Worm (Caenorhabditis elegans) whole organism, L1 larva: ENCODE data around the gene deb-1.

Experiments used
- C04F5.9 ChIP-seq: sonication (generic microtip); optimal IDR thresholded peaks from 2 replicates; lab custom pipeline; 2016; ENCODE audit warnings: missing genetic modification characterization, missing compliant biosample characterization
- C34B4.2 ChIP-seq: sonication (generic microtip); optimal IDR thresholded peaks from 2 replicates; lab custom pipeline; 2017; ENCODE audit warnings: mild to moderate bottlenecking, missing genetic modification characterization, missing compliant biosample characterization
- F16B12.6 ChIP-seq: fragments of 150-350 bp; optimal IDR thresholded peaks from 2 replicates; lab custom pipeline; 2014; ENCODE audit warnings: missing biosample characterization, missing genetic modification characterization
- blmp-1 ChIP-seq: fragments of 150-350 bp; optimal IDR thresholded peaks from 2 replicates; lab custom pipeline; 2014; ENCODE audit warnings: missing biosample characterization, missing genetic modification characterization
- ceh-63 ChIP-seq: fragments of 200-800 bp; sonication (Bioruptor generic); optimal IDR thresholded peaks from 2 replicates; lab custom pipeline; 2018; ENCODE audit warnings: mild to moderate bottlenecking, missing genetic modification characterization, missing compliant biosample characterization
- ceh-88 ChIP-seq: fragments of 200-800 bp; sonication (Bioruptor generic); IDR thresholded peaks from 2 replicates; pipeline ENCODE4 v1.3.6; 2022; ENCODE audit warnings: missing genetic modification characterization, missing compliant biosample characterization
- ceh-90 ChIP-seq: sonication (generic microtip); optimal IDR thresholded peaks from 2 replicates; lab custom pipeline; 2016; ENCODE audit warnings: missing genetic modification characterization, missing compliant biosample characterization
- ces-1 ChIP-seq: fragments of 150-350 bp; optimal IDR thresholded peaks from 2 replicates; lab custom pipeline; 2014; ENCODE audit warnings: missing biosample characterization, missing genetic modification reagents, missing genetic modification characterization
- efl-1 ChIP-seq, 4 experiments: fragments of 150-350 bp; optimal IDR thresholded peaks in 3 of 4; peaks in 1 of 4; 1 replicate in 1 of 4; 2 replicates in 3 of 4; lab custom pipeline; 2014; ENCODE audit warnings: missing biosample characterization in 2 of 4, missing genetic modification characterization in 2 of 4, missing genetic modification reagents in 2 of 4
- egl-13 ChIP-seq: sonication (generic microtip); optimal IDR thresholded peaks from 2 replicates; lab custom pipeline; 2016; ENCODE audit warnings: missing genotype, missing genetic modification reagents, missing genetic modification characterization, missing compliant biosample characterization
- elt-2 ChIP-seq: sonication (generic microtip); optimal IDR thresholded peaks from 2 replicates; lab custom pipeline; 2016; ENCODE audit warnings: missing genetic modification characterization, mild to moderate bottlenecking, inconsistent platforms, missing compliant biosample characterization, missing genetic modification reagents
- elt-3 ChIP-seq, 6 experiments: fragments of 150-350 bp in 1 of 6; sonication (generic microtip); optimal IDR thresholded peaks; 2 replicates each; lab custom pipeline; 2017 to 2018; ENCODE audit warnings: missing biosample characterization in 6 of 6, missing genetic modification characterization in 6 of 6, inconsistent platforms in 1 of 6
- fkh-10 ChIP-seq: sonication (generic microtip); optimal IDR thresholded peaks from 2 replicates; lab custom pipeline; 2017; ENCODE audit warnings: missing biosample characterization, missing genetic modification reagents, missing genetic modification characterization
- fkh-8 ChIP-seq: sonication (generic microtip); optimal IDR thresholded peaks from 2 replicates; lab custom pipeline; 2016; ENCODE audit warnings: mild to moderate bottlenecking, missing genetic modification characterization, missing compliant biosample characterization
- fos-1 ChIP-seq: fragments of 150-350 bp; optimal IDR thresholded peaks from 2 replicates; lab custom pipeline; 2014; ENCODE audit warnings: missing biosample characterization, missing genetic modification characterization
- grh-1 ChIP-seq: fragments of 200-800 bp; sonication (Bioruptor generic); IDR thresholded peaks from 2 replicates; pipeline ENCODE4 v1.3.6; 2022; ENCODE audit warnings: missing genetic modification reagents, missing genetic modification characterization, missing compliant biosample characterization
- hlh-4 ChIP-seq: sonication (generic microtip); optimal IDR thresholded peaks from 2 replicates; lab custom pipeline; 2016; ENCODE audit warnings: mild to moderate bottlenecking, missing genetic modification characterization, missing compliant biosample characterization
- hpl-2 ChIP-seq: fragments of 150-350 bp; optimal IDR thresholded peaks from 2 replicates; lab custom pipeline; 2014; ENCODE audit warnings: missing biosample characterization, missing genetic modification reagents, missing genetic modification characterization
- isw-1 ChIP-seq: fragments of 200-800 bp; sonication (Bioruptor generic); IDR thresholded peaks from 2 replicates; pipeline ENCODE4 v1.3.6; 2022; ENCODE audit warnings: missing genetic modification characterization, missing compliant biosample characterization
- lin-13 ChIP-seq: fragments of 150-350 bp; optimal IDR thresholded peaks from 2 replicates; lab custom pipeline; 2014; ENCODE audit warnings: missing biosample characterization, missing genetic modification reagents, missing genetic modification characterization
- lin-15B ChIP-seq: fragments of 150-350 bp; sonication (generic microtip); optimal IDR thresholded peaks from 3 replicates; lab custom pipeline; 2014; ENCODE audit warnings: missing biosample characterization, missing genetic modification characterization
- lin-35 ChIP-seq, 2 experiments: fragments of 150-350 bp; optimal IDR thresholded peaks; 2 replicates each; lab custom pipeline; 2014; ENCODE audit warnings: missing biosample characterization in 2 of 2, missing genetic modification characterization in 2 of 2, missing genetic modification reagents in 2 of 2
- lin-39 ChIP-seq: fragments of 150-350 bp; optimal IDR thresholded peaks from 2 replicates; lab custom pipeline; 2014; ENCODE audit warnings: missing biosample characterization, missing genetic modification reagents, missing genetic modification characterization
- mab-9 ChIP-seq: fragments of 200-800 bp; sonication (Bioruptor generic); IDR thresholded peaks from 2 replicates; pipeline ENCODE4 v1.3.6; 2022; ENCODE audit warnings: missing genetic modification reagents, missing genetic modification characterization, missing compliant biosample characterization
- mdl-1 ChIP-seq, 2 experiments: fragments of 150-350 bp; optimal IDR thresholded peaks; 2 replicates each; lab custom pipeline; 2014 to 2017; ENCODE audit warnings: missing biosample characterization in 2 of 2, missing genetic modification characterization in 2 of 2, inconsistent platforms in 1 of 2
- mep-1 ChIP-seq: fragments of 150-350 bp; optimal IDR thresholded peaks from 2 replicates; lab custom pipeline; 2014; ENCODE audit warnings: missing biosample characterization, missing genetic modification characterization
- nhr-11 ChIP-seq: fragments of 150-350 bp; optimal IDR thresholded peaks from 2 replicates; lab custom pipeline; 2014; ENCODE audit warnings: missing biosample characterization, missing genetic modification characterization
- nhr-19 ChIP-seq: fragments of 200-800 bp; sonication (Bioruptor generic); conservative IDR thresholded peaks from 2 replicates; pipeline ENCODE4 v1.3.6; 2022; ENCODE audit warnings: missing genetic modification characterization, missing compliant biosample characterization
- nhr-20 ChIP-seq: sonication (generic microtip); optimal IDR thresholded peaks from 2 replicates; lab custom pipeline; 2016; ENCODE audit warnings: mild to moderate bottlenecking, missing genetic modification characterization, missing compliant biosample characterization
- nhr-47 ChIP-seq: sonication (generic microtip); optimal IDR thresholded peaks from 2 replicates; lab custom pipeline; 2016; ENCODE audit warnings: mild to moderate bottlenecking, missing genetic modification characterization, moderate library complexity, missing compliant biosample characterization
- nhr-71 ChIP-seq: sonication (generic microtip); optimal IDR thresholded peaks from 2 replicates; lab custom pipeline; 2016; ENCODE audit warnings: mild to moderate bottlenecking, missing genetic modification characterization, moderate library complexity, missing compliant biosample characterization
- nhr-76 ChIP-seq: sonication (generic microtip); optimal IDR thresholded peaks from 2 replicates; lab custom pipeline; 2017; ENCODE audit warnings: missing biosample characterization, missing genetic modification characterization
- nhr-77 ChIP-seq: fragments of 150-350 bp; optimal IDR thresholded peaks from 2 replicates; lab custom pipeline; 2014; ENCODE audit warnings: missing biosample characterization, missing genetic modification characterization
- nhr-85 ChIP-seq: sonication (generic microtip); peaks from one replicate; lab custom pipeline; 2016; ENCODE audit warnings: missing genetic modification characterization, inconsistent platforms, missing compliant biosample characterization
- nhr-90 ChIP-seq: sonication (generic microtip); optimal IDR thresholded peaks from 2 replicates; lab custom pipeline; 2016; ENCODE audit warnings: mild to moderate bottlenecking, missing genetic modification characterization, missing compliant biosample characterization; ENCODE audit not compliant: poor library complexity
- pag-3 ChIP-seq: sonication (generic microtip); optimal IDR thresholded peaks from 2 replicates; lab custom pipeline; 2017; ENCODE audit warnings: missing genetic modification characterization, mild to moderate bottlenecking, missing compliant biosample characterization, antibody characterized with exemption, borderline replicate concordance; ENCODE audit not compliant: insufficient read depth
- pqm-1 ChIP-seq: sonication (generic microtip); optimal IDR thresholded peaks from 3 replicates; lab custom pipeline; 2017; ENCODE audit warnings: missing biosample characterization, missing genetic modification characterization
- skn-1 ChIP-seq: fragments of 150-350 bp; optimal IDR thresholded peaks from 2 replicates; lab custom pipeline; 2014; ENCODE audit warnings: missing biosample characterization, missing genetic modification characterization
- snu-23 ChIP-seq: sonication (generic microtip); optimal IDR thresholded peaks from 2 replicates; lab custom pipeline; 2016; ENCODE audit warnings: missing genetic modification characterization, missing compliant biosample characterization
- sox-4 ChIP-seq: sonication (generic microtip); optimal IDR thresholded peaks from 2 replicates; lab custom pipeline; 2016; ENCODE audit warnings: missing genetic modification characterization, missing compliant biosample characterization
- sptf-1 ChIP-seq: fragments of 150-350 bp; optimal IDR thresholded peaks from 2 replicates; lab custom pipeline; 2014; ENCODE audit warnings: missing biosample characterization, missing genetic modification characterization
- tlp-1 ChIP-seq: fragments of 150-350 bp; optimal IDR thresholded peaks from 2 replicates; lab custom pipeline; 2014; ENCODE audit warnings: missing biosample characterization, missing genetic modification characterization
- unc-130 ChIP-seq: fragments of 150-350 bp; optimal IDR thresholded peaks from 2 replicates; lab custom pipeline; 2017; ENCODE audit warnings: missing biosample characterization, missing genetic modification characterization, inconsistent platforms
- unc-30 ChIP-seq: sonication (generic microtip); optimal IDR thresholded peaks from 2 replicates; lab custom pipeline; 2017; ENCODE audit warnings: missing biosample characterization, missing genetic modification characterization
- unc-98 ChIP-seq: fragments of 200-800 bp; sonication (Bioruptor generic); IDR thresholded peaks from 2 replicates; pipeline ENCODE4 v1.3.6; 2022; ENCODE audit warnings: missing genetic modification characterization, missing compliant biosample characterization
- zip-4 ChIP-seq: fragments of 200-800 bp; sonication (Bioruptor generic); optimal IDR thresholded peaks from 2 replicates; lab custom pipeline; 2018; ENCODE audit warnings: mild to moderate bottlenecking, missing genetic modification characterization, moderate library complexity, missing compliant biosample characterization
- ztf-4 ChIP-seq: fragments of 150-350 bp; optimal IDR thresholded peaks from 2 replicates; lab custom pipeline; 2014; ENCODE audit warnings: missing biosample characterization, missing genetic modification characterization

The deb-1 gene

ce11 chrIV:7049672-7050206 is 44.3 kb downstream of the deb-1 start, which contains the start of gene nhr-105 (continued):
- TF ChIP-seq fos-1 (tag; lab: Kevin White, UChicago) (peak; percentile 82), unc-98 (GFP tag; lab: Robert Waterston, UW) (no peak), snu-23 (GFP tag; lab: Kevin White, UChicago) (peak; percentile 79), elt-3 (tag; optimal IDR thresholded peaks at IDR 0.05; lab: Kevin White, UChicago) (peak in 4 of 6 experiments; percentile 23 to 71 (median 65)), pag-3 (tag; lab: Kevin White, UChicago) (no peak), F16B12.6 (tag; lab: Kevin White, UChicago) (no peak), nhr-47 (tag; lab: Kevin White, UChicago) (peak; percentile 73), ceh-63 (GFP tag; lab: Kevin White, UChicago) (no peak), mep-1 (tag; lab: Kevin White, UChicago) (peak; percentile 44), isw-1 (GFP tag; lab: Robert Waterston, UW) (no peak), lin-39 (tag; lab: Kevin White, UChicago) (no peak), mab-9 (no peak), nhr-85 (tag; lab: Kevin White, UChicago) (peak; percentile 96), unc-30 (tag; lab: Kevin White, UChicago) (no peak), tlp-1 (tag; lab: Kevin White, UChicago) (no peak), mdl-1 (tag; optimal IDR thresholded peaks at IDR 0.05; lab: Kevin White, UChicago) (peak in 1 of 2 experiments; percentile 6), efl-1 (optimal IDR thresholded peaks at IDR 0.05; lab: Kevin White, UChicago) (peak; percentile 8 to 41), efl-1 (GFP tag; optimal IDR thresholded peaks at IDR 0.05 in 1 of 2; lab: Kevin White, UChicago) (no peak), nhr-20 (peak; percentile 88), grh-1 (GFP tag; lab: Robert Waterston, UW) (peak; percentile 73), nhr-90 (tag; lab: Kevin White, UChicago) (peak; percentile 71), hpl-2 (peak; percentile 22), sptf-1 (tag; lab: Kevin White, UChicago) (no peak), C34B4.2 (tag; lab: Kevin White, UChicago) (no peak), zip-4 (GFP tag; lab: Kevin White, UChicago) (no peak), fkh-8 (peak; percentile 83), skn-1 (peak; percentile 25), elt-2 (peak; percentile 70), nhr-76 (no peak), lin-35 (GFP tag; optimal IDR thresholded peaks at IDR 0.05; lab: Kevin White, UChicago) (peak in 1 of 2 experiments; percentile 76), egl-13 (tag; lab: Kevin White, UChicago) (no peak), lin-15B (tag; lab: Kevin White, UChicago) (no peak), nhr-19 (GFP tag; lab: Robert Waterston, UW) (peak; percentile 86), lin-13 (GFP tag; lab: Kevin White, UChicago) (peak; percentile 39), blmp-1 (tag; lab: Kevin White, UChicago) (peak; percentile 42), hlh-4 (no peak), nhr-71 (tag; lab: Kevin White, UChicago) (peak; percentile 88), nhr-77 (no peak), C04F5.9 (tag; lab: Kevin White, UChicago) (no peak), unc-130 (no peak), fkh-10 (no peak), ztf-4 (tag; lab: Kevin White, UChicago) (peak; percentile 45), nhr-11 (tag; lab: Kevin White, UChicago) (no peak), ceh-88 (GFP tag; lab: Robert Waterston, UW) (no peak), ceh-90 (tag; lab: Kevin White, UChicago) (no peak), pqm-1 (no peak), ces-1 (GFP tag; lab: Kevin White, UChicago) (no peak), sox-4 (tag; lab: Kevin White, UChicago) (no peak)
